Fruit fly (Drosophila melanogaster): ENCODE data around the gene CG14434.
A peak's percentile ranks its signal among the peaks of the same experiment; 100 is the strongest.

CG14434 gene

dm6 chrX:6863289-6863938 lies 3.6 kb downstream of the CG14434 start, which contains the start of gene CG43736 (continued):
- TF ChIP-seq Meics (GFP tag; optimal IDR thresholded peaks at IDR 0.05), result peak; percentile 96
- TF ChIP-seq Vsx1 (GFP tag; optimal IDR thresholded peaks at IDR 0.05), result peak; percentile 91
- peak; percentile 95 for TF ChIP-seq HmgZ (tag; optimal IDR thresholded peaks at IDR 0.05)
- TF ChIP-seq crol (GFP tag; IDR thresholded peaks at IDR 0.05), result no peak
- TF ChIP-seq mam (GFP tag; optimal IDR thresholded peaks at IDR 0.05), result peak; percentile 94
- TF ChIP-seq lab (GFP tag; optimal IDR thresholded peaks at IDR 0.05), result peak; percentile 98
- TF ChIP-seq Sox102F (GFP tag; optimal IDR thresholded peaks at IDR 0.05), result peak; percentile 98
- TF ChIP-seq kah (GFP tag; optimal IDR thresholded peaks at IDR 0.05), result peak; percentile 93
- peak; percentile 91 for TF ChIP-seq CG6689 (GFP tag; IDR thresholded peaks at IDR 0.05)
- peak; percentile 97 for TF ChIP-seq ind (GFP tag; optimal IDR thresholded peaks at IDR 0.05)
- TF ChIP-seq Sin3A (optimal IDR thresholded peaks at IDR 0.05), result no peak
- TF ChIP-seq CG4617 (GFP tag; optimal IDR thresholded peaks at IDR 0.05; ENCODE audit: borderline replicate concordance), result peak; percentile 78
- TF ChIP-seq YL-1 (GFP tag; optimal IDR thresholded peaks at IDR 0.05), result peak; percentile 86
- TF ChIP-seq Myb (GFP tag; optimal IDR thresholded peaks at IDR 0.05), result peak; percentile 78
- no peak for TF ChIP-seq knrl (GFP tag; IDR thresholded peaks at IDR 0.05; ENCODE audit: partially characterized antibody)
- TF ChIP-seq ap (GFP tag; IDR thresholded peaks at IDR 0.05), result peak; percentile 75
- peak; percentile 87 for TF ChIP-seq Usf (GFP tag; optimal IDR thresholded peaks at IDR 0.05)
- TF ChIP-seq dimm (GFP tag; IDR thresholded peaks at IDR 0.05), result peak; percentile 70
- TF ChIP-seq Antp (GFP tag; optimal IDR thresholded peaks at IDR 0.05), result peak; percentile 88
- TF ChIP-seq Sry-β (GFP tag; optimal IDR thresholded peaks at IDR 0.05), result peak; percentile 63
- TF ChIP-seq ssp (GFP tag; IDR thresholded peaks at IDR 0.05), result peak; percentile 69
- peak; percentile 85 for TF ChIP-seq CG11456 (GFP tag; IDR thresholded peaks at IDR 0.05)
- TF ChIP-seq CG3995 (GFP tag; optimal IDR thresholded peaks at IDR 0.05), result peak; percentile 76
- peak; percentile 87 for TF ChIP-seq CG8359 (GFP tag; optimal IDR thresholded peaks at IDR 0.05; ENCODE audit: borderline replicate concordance)
- TF ChIP-seq CTCF (GFP tag; optimal IDR thresholded peaks at IDR 0.05), result peak; percentile 65
- peak; percentile 83 for TF ChIP-seq nom (GFP tag; optimal IDR thresholded peaks at IDR 0.05)
- TF ChIP-seq CG18619 (GFP tag; optimal IDR thresholded peaks at IDR 0.05), result peak; percentile 93
- peak; percentile 91 for TF ChIP-seq Ptx1 (GFP tag; IDR thresholded peaks at IDR 0.05)
- peak in 1 of 3 experiments; percentile 76 for TF ChIP-seq Stat92E (GFP tag; optimal IDR thresholded peaks at IDR 0.05)
- TF ChIP-seq Dad (GFP tag; optimal IDR thresholded peaks at IDR 0.05), result peak; percentile 88
- TF ChIP-seq Taf1 (GFP tag; IDR thresholded peaks at IDR 0.05), result peak; percentile 65
- peak; percentile 84 for TF ChIP-seq CG31365 (tag; optimal IDR thresholded peaks at IDR 0.05)
- TF ChIP-seq odd (GFP tag; optimal IDR thresholded peaks at IDR 0.05), result peak; percentile 93
- TF ChIP-seq CG30403 (GFP tag; optimal IDR thresholded peaks at IDR 0.05), result peak; percentile 97
- TF ChIP-seq CG13123 (GFP tag; optimal IDR thresholded peaks at IDR 0.05), result peak; percentile 83
- no peak for TF ChIP-seq psq (GFP tag; optimal IDR thresholded peaks at IDR 0.05)
- peak; percentile 98 for TF ChIP-seq CG2712 (tag; optimal IDR thresholded peaks at IDR 0.05)
- TF ChIP-seq CG3726 (GFP tag; IDR thresholded peaks at IDR 0.05), result peak; percentile 77; the same call in 2 of the 3 replicates
- TF ChIP-seq phol (tag; optimal IDR thresholded peaks at IDR 0.05), result peak; percentile 98
- TF ChIP-seq Drgx (GFP tag; IDR thresholded peaks at IDR 0.05), result peak; percentile 90
- peak; percentile 85 for TF ChIP-seq ara (GFP tag; IDR thresholded peaks at IDR 0.05)
- TF ChIP-seq CG7372 (GFP tag; IDR thresholded peaks at IDR 0.05), result peak; percentile 86
- peak; percentile 98 for TF ChIP-seq nmo (GFP tag; optimal IDR thresholded peaks at IDR 0.05)
- TF ChIP-seq CG17568 (GFP tag; optimal IDR thresholded peaks at IDR 0.05), result peak; percentile 87
- peak; percentile 76 for TF ChIP-seq ac (GFP tag; optimal IDR thresholded peaks at IDR 0.05)
- peak; percentile 95 for TF ChIP-seq fd3F (GFP tag; optimal IDR thresholded peaks at IDR 0.05)
- TF ChIP-seq CG3407 (GFP tag; optimal IDR thresholded peaks at IDR 0.05), result peak; percentile 91
- TF ChIP-seq HLHmδ (GFP tag; optimal IDR thresholded peaks at IDR 0.05), result no peak
- peak; percentile 88 for TF ChIP-seq Spps (tag; optimal IDR thresholded peaks at IDR 0.05)
- TF ChIP-seq HHEX (GFP tag; optimal IDR thresholded peaks at IDR 0.05), result peak; percentile 96
